Fruit fly (Drosophila melanogaster) whole organism, prepupa: Measurements from ENCODE around the gene Wdr62.

ENCODE experiments used
- Blimp-1 ChIP-seq: fragments of 200-800 bp; sonication (Bioruptor generic); optimal IDR thresholded peaks from 3 replicates; lab custom pipeline; 2017; ENCODE audit warnings: missing biosample characterization, missing genetic modification characterization, mild to moderate bottlenecking, moderate library complexity, missing genetic modification reagents
- CG10669 ChIP-seq: fragments of 200-800 bp; sonication (Bioruptor generic); optimal IDR thresholded peaks from 3 replicates; lab custom pipeline; 2018; ENCODE audit warnings: missing biosample characterization, mild to moderate bottlenecking, missing genetic modification characterization, moderate library complexity
- CG11762 ChIP-seq: fragments of 200-800 bp; sonication (Bioruptor generic); optimal IDR thresholded peaks from 3 replicates; lab custom pipeline; 2016; ENCODE audit warnings: missing biosample characterization, missing genetic modification characterization; ENCODE audit not compliant: insufficient read depth
- CG11902 ChIP-seq: fragments of 200-800 bp; sonication (Bioruptor generic); optimal IDR thresholded peaks from 3 replicates; lab custom pipeline; 2016; ENCODE audit warnings: missing biosample characterization, missing genetic modification characterization
- CG15336 ChIP-seq: fragments of 200-800 bp; sonication (Bioruptor generic); IDR thresholded peaks from 2 replicates; pipeline ENCODE4 v1.3.6; 2022; ENCODE audit warnings: missing biosample characterization, missing genetic modification characterization
- CG16779 ChIP-seq: fragments of 200-800 bp; sonication (Bioruptor generic); optimal IDR thresholded peaks from 3 replicates; lab custom pipeline; 2017; ENCODE audit warnings: missing biosample characterization, mild to moderate bottlenecking, missing genetic modification characterization
- CG4318 ChIP-seq: fragments of 200-800 bp; sonication (Bioruptor generic); optimal IDR thresholded peaks from 3 replicates; lab custom pipeline; 2017; ENCODE audit warnings: missing biosample characterization, mild to moderate bottlenecking, missing genetic modification characterization
- CG6163 ChIP-seq: fragments of 200-800 bp; sonication (Bioruptor generic); IDR thresholded peaks from 3 replicates; pipeline ENCODE4 v1.3.6; 2022; ENCODE audit warnings: missing biosample characterization, missing genetic modification characterization
- CG6792 ChIP-seq: fragments of 200-800 bp; sonication (Bioruptor generic); optimal IDR thresholded peaks from 3 replicates; lab custom pipeline; 2016; ENCODE audit warnings: missing biosample characterization, missing genetic modification characterization
- CG6854 ChIP-seq: fragments of 200-800 bp; sonication (Bioruptor generic); optimal IDR thresholded peaks from 2 replicates; lab custom pipeline; 2017; ENCODE audit warnings: missing biosample characterization, mild to moderate bottlenecking, missing genetic modification characterization
- CG7368 ChIP-seq: fragments of 200-800 bp; sonication (Bioruptor generic); optimal IDR thresholded peaks from 3 replicates; lab custom pipeline; 2016; ENCODE audit warnings: missing biosample characterization, missing genetic modification characterization
- CG8119 ChIP-seq: fragments of 200-800 bp; sonication (Bioruptor generic); IDR thresholded peaks from 3 replicates; pipeline ENCODE4 v1.3.6; 2022; ENCODE audit warnings: missing biosample characterization, missing genetic modification characterization
- CG8319 ChIP-seq: fragments of 200-800 bp; sonication (Bioruptor generic); optimal IDR thresholded peaks from 3 replicates; lab custom pipeline; 2016; ENCODE audit warnings: missing biosample characterization, missing genetic modification characterization
- Eip75B ChIP-seq: fragments of 200-800 bp; sonication (Bioruptor generic); optimal IDR thresholded peaks from 3 replicates; lab custom pipeline; 2016; ENCODE audit warnings: missing biosample characterization, missing genetic modification characterization
- Eip78C ChIP-seq: fragments of 200-800 bp; sonication (Bioruptor generic); peaks from one replicate; lab custom pipeline; 2016; ENCODE audit warnings: missing biosample characterization, missing genetic modification characterization
- Eip93F ChIP-seq: fragments of 200-800 bp; sonication (Bioruptor generic); optimal IDR thresholded peaks from 2 replicates; lab custom pipeline; 2016; ENCODE audit warnings: missing biosample characterization, mild to moderate bottlenecking, missing genetic modification characterization
- Hr4 ChIP-seq: fragments of 200-800 bp; sonication (Bioruptor generic); optimal IDR thresholded peaks from 3 replicates; lab custom pipeline; 2016; ENCODE audit warnings: missing biosample characterization, missing genetic modification characterization
- Lpt ChIP-seq: fragments of 200-800 bp; sonication (Bioruptor generic); optimal IDR thresholded peaks from 3 replicates; lab custom pipeline; 2016; ENCODE audit warnings: missing biosample characterization, missing genetic modification characterization
- Smox ChIP-seq: fragments of 200-800 bp; sonication (Bioruptor generic); optimal IDR thresholded peaks from 3 replicates; lab custom pipeline; 2016; ENCODE audit warnings: missing biosample characterization, missing genetic modification characterization
- Sox14 ChIP-seq: fragments of 200-800 bp; sonication (Bioruptor generic); optimal IDR thresholded peaks from 3 replicates; lab custom pipeline; 2016; ENCODE audit warnings: missing biosample characterization, missing genetic modification characterization
- achi ChIP-seq: fragments of 200-800 bp; sonication (Bioruptor generic); optimal IDR thresholded peaks from 3 replicates; lab custom pipeline; 2016; ENCODE audit warnings: missing biosample characterization, missing genetic modification characterization
- acj6 ChIP-seq: fragments of 200-800 bp; sonication (Bioruptor generic); optimal IDR thresholded peaks from 3 replicates; lab custom pipeline; 2016; ENCODE audit warnings: missing biosample characterization, missing genetic modification characterization
- dac ChIP-seq: fragments of 200-800 bp; sonication (Bioruptor generic); optimal IDR thresholded peaks from 2 replicates; lab custom pipeline; 2017; ENCODE audit warnings: missing biosample characterization, mild to moderate bottlenecking, missing genetic modification characterization
- dsx ChIP-seq: fragments of 200-800 bp; optimal IDR thresholded peaks from 3 replicates; lab custom pipeline; 2019; ENCODE audit warnings: missing biosample characterization, mild to moderate bottlenecking, missing genetic modification characterization, moderate library complexity; ENCODE audit not compliant: poor library complexity, severe bottlenecking
- eg ChIP-seq: fragments of 200-800 bp; sonication (Bioruptor generic); IDR thresholded peaks from 3 replicates; pipeline ENCODE4 v1.3.6; 2022; ENCODE audit warnings: missing biosample characterization, missing genetic modification characterization
- esn ChIP-seq: fragments of 200-800 bp; sonication (Bioruptor generic); optimal IDR thresholded peaks from 2 replicates; lab custom pipeline; 2016; ENCODE audit warnings: missing biosample characterization, mild to moderate bottlenecking, missing genetic modification characterization, moderate library complexity
- fd59A ChIP-seq: fragments of 200-800 bp; sonication (Bioruptor generic); optimal IDR thresholded peaks from 2 replicates; lab custom pipeline; 2017; ENCODE audit warnings: missing biosample characterization, mild to moderate bottlenecking, missing genetic modification characterization, missing genetic modification reagents
- fkh ChIP-seq: fragments of 200-800 bp; sonication (Bioruptor generic); optimal IDR thresholded peaks from 3 replicates; lab custom pipeline; 2017; ENCODE audit warnings: missing biosample characterization, mild to moderate bottlenecking, missing genetic modification characterization, moderate library complexity
- lz ChIP-seq: fragments of 200-800 bp; sonication (Bioruptor generic); optimal IDR thresholded peaks from 3 replicates; lab custom pipeline; 2016; ENCODE audit warnings: missing biosample characterization, missing genetic modification characterization
- net ChIP-seq: fragments of 200-800 bp; sonication (Bioruptor generic); optimal IDR thresholded peaks from 3 replicates; lab custom pipeline; 2016; ENCODE audit warnings: missing biosample characterization, missing genetic modification characterization
- pdm3 ChIP-seq: fragments of 200-800 bp; sonication (Bioruptor generic); optimal IDR thresholded peaks from 3 replicates; lab custom pipeline; 2016; ENCODE audit warnings: missing biosample characterization, missing genetic modification characterization
- salr ChIP-seq, 2 experiments: fragments of 200-800 bp; sonication (Bioruptor generic); optimal IDR thresholded peaks; 3 replicates each; lab custom pipeline; 2016 to 2018; ENCODE audit warnings: missing biosample characterization in 2 of 2, missing genetic modification characterization in 2 of 2, mild to moderate bottlenecking in 1 of 2
- spab ChIP-seq: fragments of 200-800 bp; sonication (Bioruptor generic); optimal IDR thresholded peaks from 2 replicates; lab custom pipeline; 2017; ENCODE audit warnings: missing biosample characterization, mild to moderate bottlenecking, missing genetic modification characterization, missing genetic modification reagents
- svp ChIP-seq: fragments of 200-800 bp; sonication (Bioruptor generic); peaks from one replicate; lab custom pipeline; 2016; ENCODE audit warnings: missing biosample characterization, missing genetic modification characterization

The Wdr62 gene

DNA sequence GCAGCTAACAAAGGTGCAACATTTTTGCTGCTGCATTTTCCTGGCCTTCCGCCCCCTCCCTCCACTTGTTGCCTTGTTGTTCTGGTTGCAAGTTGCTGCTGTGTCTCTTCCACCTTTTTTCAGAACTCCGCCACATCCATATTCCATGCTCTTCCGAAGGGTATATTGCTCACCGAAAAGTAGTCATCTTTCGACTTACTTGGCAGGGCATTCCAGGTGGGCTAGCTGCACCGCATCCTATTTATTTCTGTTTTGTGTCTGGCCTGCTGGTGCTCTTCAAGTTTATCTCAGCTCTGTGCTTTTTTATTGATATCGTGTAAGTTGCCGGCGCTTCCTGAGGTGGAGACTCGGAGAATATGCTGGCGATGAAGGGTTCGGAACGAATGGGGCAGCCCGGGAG is 3.3 kb downstream of the Wdr62 start (continued):
- TF ChIP-seq Lpt (GFP tag; lab: Kevin White, UChicago), result peak; percentile 40
- no peak for TF ChIP-seq Hr4 (GFP tag; lab: Kevin White, UChicago)
- no peak for TF ChIP-seq Eip93F (GFP tag; lab: Kevin White, UChicago)
- peak; percentile 34 for TF ChIP-seq achi (GFP tag; lab: Kevin White, UChicago)
- peak; percentile 50 for TF ChIP-seq CG10669
- TF ChIP-seq lz (GFP tag; lab: Kevin White, UChicago), result peak; percentile 46
- peak; percentile 14 for TF ChIP-seq net (GFP tag; lab: Kevin White, UChicago)
- peak; percentile 70 for TF ChIP-seq dsx (GFP tag; lab: Kevin White, UChicago)
- peak; percentile 41 for TF ChIP-seq acj6 (GFP tag; lab: Kevin White, UChicago)
- TF ChIP-seq dac (GFP tag; lab: Kevin White, UChicago), result no peak
- TF ChIP-seq Smox (GFP tag; lab: Kevin White, UChicago), result peak; percentile 33
- TF ChIP-seq CG8119, result no peak
- TF ChIP-seq CG11762 (GFP tag; lab: Kevin White, UChicago), result no peak
- peak; percentile 31 for TF ChIP-seq fd59A (GFP tag; lab: Kevin White, UChicago)
- TF ChIP-seq eg, result no peak
- 0 out of 3 replicates have a peak, but pooled peaks have one; percentile 35 for TF ChIP-seq CG6163
- TF ChIP-seq CG6792 (GFP tag; lab: Kevin White, UChicago), result peak; percentile 58
- TF ChIP-seq CG4318, result no peak
- peak; percentile 2 for TF ChIP-seq CG6854
- TF ChIP-seq CG15336 (GFP tag; lab: Robert Waterston, UW), result no peak
- TF ChIP-seq esn (GFP tag; lab: Kevin White, UChicago), result peak; percentile 63

DNA sequence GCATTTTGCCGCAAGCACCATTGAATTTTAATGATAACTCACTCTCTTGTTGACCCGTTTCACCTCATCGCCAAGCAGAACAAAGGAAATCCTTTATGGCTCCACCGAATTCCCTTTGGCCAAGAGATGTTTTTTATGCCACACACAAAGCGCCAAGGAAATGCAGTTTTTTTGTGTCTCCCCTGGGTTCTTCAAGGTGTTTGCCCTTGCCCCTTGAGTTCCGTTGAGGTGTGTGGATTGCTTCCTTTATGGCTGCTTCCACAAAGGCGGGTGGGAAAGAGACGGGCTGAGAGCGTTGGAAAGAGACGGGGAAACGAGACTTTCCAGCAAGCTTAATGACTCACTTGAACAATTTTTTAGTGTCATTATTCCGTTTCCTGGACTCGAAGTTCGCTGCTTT is 16.8 kb downstream of the Wdr62 start:
- no peak for TF ChIP-seq spab (GFP tag; lab: Kevin White, UChicago)
- TF ChIP-seq CG15336 (GFP tag; lab: Robert Waterston, UW), result no peak
- TF ChIP-seq svp (GFP tag; lab: Kevin White, UChicago), result peak; percentile 30
- TF ChIP-seq lz (GFP tag; lab: Kevin White, UChicago), result no peak
- peak; percentile 75 for TF ChIP-seq Sox14
- TF ChIP-seq dac (GFP tag; lab: Kevin White, UChicago), result no peak
- no peak for TF ChIP-seq CG7368 (GFP tag; lab: Kevin White, UChicago)
- TF ChIP-seq CG8319, result no peak
- no peak for TF ChIP-seq CG4318

DNA sequence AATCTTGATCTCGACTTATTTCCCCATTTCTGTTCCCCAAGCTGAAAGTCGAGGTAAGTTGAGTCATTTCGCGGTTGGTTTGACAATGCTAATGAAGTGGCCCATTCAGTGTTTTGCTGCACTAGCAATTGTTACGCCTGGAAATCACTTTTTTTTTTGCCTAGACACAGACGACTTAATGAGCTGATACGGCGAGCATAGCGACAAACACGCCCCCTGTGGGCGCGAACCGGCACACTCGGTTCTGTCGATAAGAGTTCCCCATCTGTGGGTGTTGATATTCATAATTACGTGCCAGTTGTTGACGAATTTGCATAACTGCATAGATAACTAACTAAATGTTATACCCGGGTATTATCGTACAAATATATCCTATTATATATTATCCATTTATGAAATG is 17.8 kb downstream of the Wdr62 start:
- no peak for TF ChIP-seq salr (GFP tag; optimal IDR thresholded peaks at IDR 0.05; lab: Kevin White, UChicago)
- no peak for TF ChIP-seq CG11902 (GFP tag; lab: Kevin White, UChicago)
- TF ChIP-seq CG16779, result no peak
- TF ChIP-seq Eip75B (GFP tag; lab: Kevin White, UChicago), result no peak
- peak; percentile 28 for TF ChIP-seq fkh
- peak; percentile 79 for TF ChIP-seq svp (GFP tag; lab: Kevin White, UChicago)

DNA sequence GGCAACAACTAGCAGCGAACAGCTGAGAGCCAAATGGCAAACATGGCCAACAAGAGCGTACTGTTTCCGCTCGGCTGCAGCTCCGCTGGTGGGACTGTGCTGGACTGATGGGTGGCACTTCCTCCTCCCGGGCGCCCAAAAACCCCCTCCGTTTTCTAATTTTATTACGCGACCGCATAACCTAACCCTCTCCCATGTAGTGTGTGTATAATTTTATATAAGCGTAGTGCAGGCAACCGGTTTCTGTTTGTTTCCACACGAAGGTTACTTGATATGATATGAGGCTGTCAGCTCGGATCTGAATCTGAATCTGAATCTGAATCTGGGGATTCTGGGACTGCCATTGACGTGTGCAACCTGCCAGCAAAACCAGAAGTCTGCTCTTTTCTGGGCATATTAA is 18.5 kb downstream of the Wdr62 start:
- TF ChIP-seq pdm3, result no peak
- 0 out of 3 replicates have a peak, but pooled peaks have one; percentile 10 for TF ChIP-seq CG6163

DNA sequence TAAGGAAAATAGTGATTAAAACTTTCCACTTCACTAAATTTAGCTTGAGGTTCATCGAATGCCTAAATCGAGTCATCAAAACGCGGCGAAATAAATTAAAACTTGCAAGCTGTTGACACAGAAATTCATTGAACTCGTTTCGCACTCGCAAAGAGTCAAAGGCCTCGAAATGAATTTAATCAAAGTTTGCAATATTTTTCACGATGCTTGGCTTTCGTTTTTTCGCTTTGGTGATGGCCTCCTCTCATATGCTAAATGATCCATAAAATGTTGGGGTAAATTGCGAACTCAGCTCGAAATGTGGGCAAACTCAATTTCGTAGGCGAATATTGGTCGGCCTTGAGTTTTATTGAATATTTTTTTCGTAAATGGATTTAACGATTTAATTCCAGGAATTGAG is 21.9 kb downstream of the Wdr62 start:
- no peak for TF ChIP-seq Blimp-1
- TF ChIP-seq Eip78C, result no peak
